Fruit fly (Drosophila melanogaster): Measurements from ENCODE around the gene CG15760.

DNA sequence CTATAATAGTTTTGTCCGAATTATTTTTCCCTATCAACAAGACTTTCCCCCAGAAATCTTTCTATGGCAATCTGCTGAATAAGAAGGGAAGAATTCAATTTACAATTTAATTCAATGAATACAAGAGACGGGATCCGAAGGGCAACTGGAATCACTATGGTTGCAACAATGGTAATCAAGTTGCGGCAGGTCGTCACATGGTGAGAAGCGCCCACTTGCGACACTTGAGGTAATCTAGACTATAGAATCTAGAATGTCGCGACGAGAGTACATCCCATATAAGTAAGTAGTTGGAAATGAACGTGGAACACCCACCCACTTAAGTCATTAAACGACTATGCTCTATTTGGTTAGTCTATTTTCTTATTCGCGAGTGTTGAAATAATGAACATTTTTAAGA is 12.4 kb downstream of the CG15760 start:
- TF ChIP-seq EcR (GFP tag; optimal IDR thresholded peaks at IDR 0.05) (no peak), CG8478 (optimal IDR thresholded peaks at IDR 0.05) (no peak), pan (optimal IDR thresholded peaks at IDR 0.05) (no peak)

Measured in whole organism.